Fruit fly (Drosophila melanogaster) whole organism, embryonic: ENCODE measurements around the gene AOX1.

Experiments used
- Awh ChIP-seq: fragments of 200-800 bp; sonication (Bioruptor generic); IDR thresholded peaks from 2 replicates; pipeline ENCODE4, ENCODE4 v1.3.6; 2022; ENCODE audit warnings: missing biosample characterization, missing genetic modification characterization
- BEAF-32 ChIP-seq: fragments of 200-800 bp; sonication (Bioruptor generic); optimal IDR thresholded peaks from 3 replicates; lab custom pipeline; 2017; ENCODE audit warnings: missing biosample characterization, missing genetic modification characterization, mild to moderate bottlenecking, moderate library complexity, missing genetic modification reagents
- CG10654 ChIP-seq: fragments of 200-800 bp; sonication (Bioruptor generic); optimal IDR thresholded peaks from 2 replicates; lab custom pipeline; 2016; ENCODE audit warnings: missing biosample characterization, missing genetic modification characterization
- CG11247 ChIP-seq: fragments of 200-800 bp; sonication (Bioruptor generic); IDR thresholded peaks from 2 replicates; pipeline ENCODE4 v1.3.6; 2022; ENCODE audit warnings: missing biosample characterization, missing genetic modification characterization
- CG12219 ChIP-seq: fragments of 200-800 bp; sonication (Bioruptor generic); optimal IDR thresholded peaks from 3 replicates; lab custom pipeline; 2018; ENCODE audit warnings: missing biosample characterization, mild to moderate bottlenecking, missing genetic modification characterization
- CG12299 ChIP-seq: fragments of 200-800 bp; sonication (Bioruptor generic); optimal IDR thresholded peaks from 2 replicates; lab custom pipeline; 2018; ENCODE audit warnings: missing biosample characterization, mild to moderate bottlenecking, missing genetic modification characterization
- CG12942 ChIP-seq: fragments of 200-800 bp; sonication (Bioruptor generic); optimal IDR thresholded peaks from 3 replicates; lab custom pipeline; 2016; ENCODE audit warnings: missing biosample characterization, missing genetic modification characterization
- CG2120 ChIP-seq: fragments of 200-800 bp; sonication (Bioruptor generic); optimal IDR thresholded peaks from 3 replicates; lab custom pipeline; 2016; ENCODE audit warnings: missing biosample characterization, missing genetic modification characterization
- CG2875 ChIP-seq: fragments of 200-800 bp; sonication (Bioruptor generic); optimal IDR thresholded peaks from 2 replicates; lab custom pipeline; 2017; ENCODE audit warnings: missing biosample characterization, mild to moderate bottlenecking, missing genetic modification characterization, missing genetic modification reagents
- CG3281 ChIP-seq: fragments of 200-800 bp; sonication (Bioruptor generic); optimal IDR thresholded peaks from 3 replicates; lab custom pipeline; 2017; ENCODE audit warnings: missing biosample characterization, mild to moderate bottlenecking, missing genetic modification characterization
- CG33557 ChIP-seq: fragments of 200-800 bp; sonication (Bioruptor generic); optimal IDR thresholded peaks from 2 replicates; lab custom pipeline; 2019; ENCODE audit warnings: missing biosample characterization, mild to moderate bottlenecking, missing genetic modification characterization, moderate library complexity
- CG4424 ChIP-seq: fragments of 200-800 bp; sonication (Bioruptor generic); optimal IDR thresholded peaks from 3 replicates; lab custom pipeline; 2016; ENCODE audit warnings: missing biosample characterization, missing genetic modification characterization
- CG6689 ChIP-seq: fragments of 200-800 bp; sonication (Bioruptor generic); IDR thresholded peaks from 2 replicates; pipeline ENCODE4 v1.3.6; 2022; ENCODE audit warnings: missing biosample characterization, missing genetic modification characterization
- D19A ChIP-seq: fragments of 200-800 bp; optimal IDR thresholded peaks from 3 replicates; lab custom pipeline; 2019; ENCODE audit warnings: missing biosample characterization, mild to moderate bottlenecking, missing genetic modification characterization, moderate library complexity
- Drgx ChIP-seq: fragments of 200-800 bp; sonication (Bioruptor generic); IDR thresholded peaks from 2 replicates; pipeline ENCODE4 v1.3.6; 2022; ENCODE audit warnings: missing biosample characterization, missing genetic modification characterization
- Ets65A ChIP-seq: fragments of 200-800 bp; sonication (Bioruptor generic); peaks from one replicate; lab custom pipeline; 2016; ENCODE audit warnings: missing biosample characterization, missing genetic modification characterization
- GATAe ChIP-seq: fragments of 200-800 bp; sonication (Bioruptor generic); conservative IDR thresholded peaks from 2 replicates; pipeline ENCODE4 v1.3.6; 2022; ENCODE audit warnings: missing biosample characterization, missing genetic modification characterization
- H15 ChIP-seq: fragments of 200-800 bp; sonication (Bioruptor generic); IDR thresholded peaks from 3 replicates; pipeline ENCODE4 v1.3.6; 2022; ENCODE audit warnings: missing biosample characterization, missing genetic modification characterization
- HLH3B ChIP-seq: fragments of 200-800 bp; sonication (Bioruptor generic); IDR thresholded peaks from 2 replicates; pipeline ENCODE4 v1.3.6; 2022; ENCODE audit warnings: missing biosample characterization, missing genetic modification characterization
- HLH4C ChIP-seq: fragments of 200-800 bp; sonication (Bioruptor generic); IDR thresholded peaks from 3 replicates; pipeline ENCODE4 v1.3.6; 2022; ENCODE audit warnings: missing biosample characterization, missing genetic modification characterization; ENCODE audit not compliant: partially characterized antibody
- Hmr ChIP-seq: fragments of 200-800 bp; sonication (Bioruptor generic); optimal IDR thresholded peaks from 3 replicates; lab custom pipeline; 2017; ENCODE audit warnings: mild to moderate bottlenecking, missing biosample characterization, missing genetic modification reagents, missing genetic modification characterization
- Mad ChIP-seq: fragments of 200-800 bp; sonication (Bioruptor generic); optimal IDR thresholded peaks from 2 replicates; lab custom pipeline; 2016; ENCODE audit warnings: missing biosample characterization, missing genetic modification characterization
- Mrtf ChIP-seq: fragments of 200-800 bp; sonication (Bioruptor generic); IDR thresholded peaks from 3 replicates; pipeline ENCODE4 v1.3.6; 2022; ENCODE audit warnings: missing biosample characterization, missing genetic modification characterization
- Spps ChIP-seq: fragments of 200-800 bp; sonication (Bioruptor generic); optimal IDR thresholded peaks from 2 replicates; lab custom pipeline; 2018; ENCODE audit warnings: missing biosample characterization, mild to moderate bottlenecking, missing genetic modification characterization
- Vsx1 ChIP-seq: fragments of 200-800 bp; sonication (Bioruptor generic); optimal IDR thresholded peaks from 2 replicates; lab custom pipeline; 2017; ENCODE audit warnings: missing biosample characterization, mild to moderate bottlenecking, missing genetic modification characterization, missing genetic modification reagents
- abd-A ChIP-seq: fragments of 200-800 bp; sonication (Bioruptor generic); optimal IDR thresholded peaks from 3 replicates; lab custom pipeline; 2019; ENCODE audit warnings: missing biosample characterization, mild to moderate bottlenecking, missing genetic modification characterization, moderate library complexity
- az2 ChIP-seq: fragments of 200-800 bp; sonication (Bioruptor generic); optimal IDR thresholded peaks from 3 replicates; lab custom pipeline; 2016; ENCODE audit warnings: missing biosample characterization, missing genetic modification characterization
- caup ChIP-seq: fragments of 200-800 bp; sonication (Bioruptor generic); optimal IDR thresholded peaks from 3 replicates; lab custom pipeline; 2017; ENCODE audit warnings: missing biosample characterization, mild to moderate bottlenecking, missing genetic modification characterization, moderate library complexity; ENCODE audit not compliant: severe bottlenecking
- ems ChIP-seq: fragments of 200-800 bp; sonication (Bioruptor generic); optimal IDR thresholded peaks from 3 replicates; lab custom pipeline; 2016; ENCODE audit warnings: missing biosample characterization, missing genetic modification characterization
- fd96Cb ChIP-seq: fragments of 200-800 bp; sonication (Bioruptor generic); optimal IDR thresholded peaks from 2 replicates; lab custom pipeline; 2018; ENCODE audit warnings: missing biosample characterization, mild to moderate bottlenecking, missing genetic modification characterization, moderate library complexity
- hb ChIP-seq: fragments of 200-800 bp; sonication (Bioruptor generic); IDR thresholded peaks from 3 replicates; pipeline ENCODE4 v1.3.6; 2022; ENCODE audit warnings: missing biosample characterization, missing genetic modification characterization; ENCODE audit not compliant: partially characterized antibody
- hth ChIP-seq: fragments of >200 bp; optimal IDR thresholded peaks from 2 replicates; lab custom pipeline; 2017; ENCODE audit warnings: inconsistent platforms
- lbe ChIP-seq: fragments of 200-800 bp; sonication (Bioruptor generic); optimal IDR thresholded peaks from 2 replicates; lab custom pipeline; 2016; ENCODE audit warnings: missing biosample characterization, mild to moderate bottlenecking, missing genetic modification characterization
- lilli ChIP-seq: fragments of 200-800 bp; sonication (Bioruptor generic); optimal IDR thresholded peaks from 3 replicates; lab custom pipeline; 2016; ENCODE audit warnings: missing biosample characterization, missing genetic modification characterization
- lola ChIP-seq, 3 experiments: fragments of >200 bp in 2 of 3; fragments of 200-800 bp in 1 of 3; sonication (Bioruptor generic) in 1 of 3; optimal IDR thresholded peaks; 2 replicates each; lab custom pipeline; 2017 to 2019; ENCODE audit warnings: missing biosample characterization in 3 of 3, missing genetic modification characterization in 3 of 3, mild to moderate bottlenecking in 1 of 3, moderate library complexity in 1 of 3
- salm ChIP-seq: fragments of 200-800 bp; sonication (Bioruptor generic); optimal IDR thresholded peaks from 2 replicates; lab custom pipeline; 2018; ENCODE audit warnings: missing biosample characterization, mild to moderate bottlenecking, missing genetic modification characterization
- schlank ChIP-seq: fragments of 200-800 bp; sonication (Bioruptor generic); optimal IDR thresholded peaks from 2 replicates; lab custom pipeline; 2018; ENCODE audit warnings: missing biosample characterization, mild to moderate bottlenecking, missing genetic modification characterization
- sens ChIP-seq: fragments of 200-800 bp; sonication (Bioruptor generic); peaks from one replicate; lab custom pipeline; 2016; ENCODE audit warnings: missing biosample characterization, missing genetic modification characterization
- stwl ChIP-seq: fragments of 200-800 bp; sonication (Bioruptor generic); optimal IDR thresholded peaks from 3 replicates; lab custom pipeline; 2018; ENCODE audit warnings: missing biosample characterization, mild to moderate bottlenecking, missing genetic modification characterization, moderate library complexity
- tx ChIP-seq: fragments of 200-800 bp; sonication (Bioruptor generic); optimal IDR thresholded peaks from 2 replicates; lab custom pipeline; 2016; ENCODE audit warnings: missing biosample characterization, missing genetic modification characterization

The AOX1 gene

DNA sequence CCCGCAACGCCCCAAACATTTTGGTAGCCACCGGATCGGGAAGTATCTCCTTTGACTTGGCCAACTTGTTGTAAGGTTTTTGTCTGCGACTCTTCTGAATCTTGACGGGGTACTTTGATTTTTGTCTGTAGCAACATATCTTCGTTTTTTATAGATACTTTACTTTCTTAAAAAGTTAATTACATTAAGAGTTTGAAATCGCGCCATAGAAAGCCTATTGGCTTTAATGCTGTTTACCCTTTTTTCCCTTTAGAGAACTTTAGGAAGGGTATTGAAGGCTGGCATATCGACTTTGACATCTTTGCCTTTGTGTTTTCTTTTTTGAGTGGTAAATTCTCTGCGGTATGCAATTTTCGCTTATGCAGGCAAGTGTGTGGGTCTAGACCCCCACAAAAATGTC is 29.2 kb upstream of the AOX1 start:
- TF ChIP-seq abd-A (tag; lab: Kevin White, UChicago): no peak
- peak; percentile 14 for TF ChIP-seq lbe (GFP tag; lab: Kevin White, UChicago)
- no peak for TF ChIP-seq Mad
- no peak for TF ChIP-seq Vsx1
- TF ChIP-seq H15: no peak
- peak; percentile 52; the same call in 1 of the 2 replicates for TF ChIP-seq Drgx (GFP tag; lab: Robert Waterston, UW)
- peak; percentile 57 for TF ChIP-seq sens (GFP tag; lab: Kevin White, UChicago)
- no peak for TF ChIP-seq Spps (tag; lab: Kevin White, UChicago)
- TF ChIP-seq ems (GFP tag; lab: Kevin White, UChicago): no peak

DNA sequence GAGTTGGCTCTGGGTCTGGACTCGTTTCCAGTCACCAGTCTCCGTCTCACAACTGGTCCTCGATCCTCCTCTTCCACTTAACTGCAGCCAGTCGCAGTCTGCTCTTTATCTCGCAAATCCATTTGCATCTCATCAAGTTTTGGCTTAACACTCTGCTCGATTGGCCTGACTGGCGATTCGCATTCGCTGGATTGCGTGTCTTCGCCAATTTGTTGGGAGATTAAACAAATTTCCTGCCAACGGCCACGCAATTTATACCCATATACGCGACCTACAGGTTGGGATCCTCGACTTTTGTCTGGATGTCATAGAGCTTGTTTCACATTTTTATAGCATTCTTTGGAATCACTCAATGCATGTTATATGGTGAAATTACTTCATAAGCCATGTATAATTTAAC is 20.2 kb upstream of the AOX1 start:
- no peak for TF ChIP-seq CG6689 (GFP tag; lab: Robert Waterston, UW)
- TF ChIP-seq CG4424 (GFP tag; lab: Kevin White, UChicago): no peak
- TF ChIP-seq stwl (tag; lab: Kevin White, UChicago): no peak
- no peak for TF ChIP-seq CG3281
- no peak for TF ChIP-seq HLH4C (GFP tag; lab: Robert Waterston, UW)
- TF ChIP-seq BEAF-32 (GFP tag; lab: Kevin White, UChicago): no peak
- no peak for TF ChIP-seq fd96Cb (tag; lab: Kevin White, UChicago)
- TF ChIP-seq Hmr (GFP tag; lab: Kevin White, UChicago): no peak
- TF ChIP-seq lilli (GFP tag; lab: Kevin White, UChicago): no peak
- no peak for TF ChIP-seq caup (GFP tag; lab: Kevin White, UChicago)
- TF ChIP-seq GATAe (GFP tag; lab: Robert Waterston, UW): no peak
- no peak for TF ChIP-seq lola (GFP tag; optimal IDR thresholded peaks at IDR 0.05; lab: Kevin White, UChicago)
- TF ChIP-seq CG11247 (GFP tag; lab: Robert Waterston, UW): no peak
- TF ChIP-seq hth (lab: Kevin White, UChicago): no peak
- no peak for TF ChIP-seq Mrtf
- no peak for TF ChIP-seq Awh (GFP tag; lab: Robert Waterston, UW)

DNA sequence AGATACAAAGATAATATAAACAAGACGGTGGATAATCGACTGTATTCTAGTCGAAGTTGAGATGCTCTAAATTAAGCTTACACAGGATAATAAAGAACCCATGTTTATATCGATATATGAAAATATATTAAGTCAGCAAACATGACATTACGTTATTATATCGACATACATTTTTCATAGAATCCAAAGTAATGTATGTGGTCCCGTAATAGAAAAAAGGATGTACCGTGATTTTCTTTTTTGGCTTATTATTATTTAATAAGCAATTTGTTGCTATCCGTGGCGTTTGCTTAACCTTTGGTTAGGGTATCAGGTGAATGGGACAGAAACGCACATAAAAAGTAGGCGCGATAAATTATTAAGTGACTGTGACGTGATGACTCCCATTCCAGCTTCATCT is 19.4 kb upstream of the AOX1 start:
- TF ChIP-seq sens (GFP tag; lab: Kevin White, UChicago) (peak; percentile 32), CG12942 (no peak), schlank (tag; lab: Kevin White, UChicago) (no peak), CG2120 (peak; percentile 37), az2 (GFP tag; lab: Kevin White, UChicago) (no peak), D19A (tag; lab: Kevin White, UChicago) (peak; percentile 46), CG12299 (tag; lab: Kevin White, UChicago) (no peak), CG33557 (GFP tag; lab: Kevin White, UChicago) (no peak), hb (no peak), CG10654 (no peak)

DNA sequence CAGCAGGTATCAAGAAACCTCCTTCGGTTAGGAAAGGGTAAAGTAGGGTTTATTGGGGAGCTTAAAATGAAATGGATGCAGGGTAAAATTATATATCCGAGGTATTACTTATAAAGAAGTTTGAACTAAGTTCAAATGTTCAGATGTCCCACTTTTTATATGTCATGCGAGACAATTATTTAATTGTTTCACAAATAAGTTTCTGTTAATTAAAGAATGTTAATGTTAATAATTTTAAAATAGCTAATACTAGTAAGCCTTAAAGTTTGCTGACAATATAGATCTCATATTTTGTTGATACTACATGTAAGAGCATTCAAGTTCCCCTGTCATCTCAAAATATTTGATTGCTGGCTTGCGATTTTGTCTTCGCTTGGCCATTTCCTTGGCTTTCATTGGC is 17.6 kb upstream of the AOX1 start:
- TF ChIP-seq tx (GFP tag; lab: Kevin White, UChicago) (no peak), CG2875 (GFP tag; lab: Kevin White, UChicago) (no peak), HLH3B (no peak), CG12219 (GFP tag; lab: Kevin White, UChicago) (no peak), Ets65A (GFP tag; lab: Kevin White, UChicago) (no peak), salm (tag; lab: Kevin White, UChicago) (no peak), Drgx (GFP tag; lab: Robert Waterston, UW) (no peak)
